Fruit fly (Drosophila melanogaster) whole organism, embryonic: ENCODE measurements around the gene CG32260.

Experiments used
- Atf6 ChIP-seq: fragments of 200-800 bp; sonication (Bioruptor generic); IDR thresholded peaks from 2 replicates; pipeline ENCODE4 v1.3.6; 2022; ENCODE audit warnings: missing biosample characterization, missing genetic modification characterization
- B-H1 ChIP-seq: fragments of 200-800 bp; sonication (Bioruptor generic); IDR thresholded peaks from 3 replicates; pipeline ENCODE4 v1.3.6; 2022; ENCODE audit warnings: missing biosample characterization, missing genetic modification characterization
- CG10431 ChIP-seq: fragments of 200-800 bp; sonication (Bioruptor generic); optimal IDR thresholded peaks from 3 replicates; lab custom pipeline; 2018; ENCODE audit warnings: missing biosample characterization, mild to moderate bottlenecking, missing genetic modification characterization
- CG11085 ChIP-seq: fragments of 200-800 bp; sonication (Bioruptor generic); IDR thresholded peaks from 2 replicates; pipeline ENCODE4 v1.3.6; 2022; ENCODE audit warnings: missing biosample characterization, missing genetic modification characterization
- CG13894 ChIP-seq: fragments of 200-800 bp; sonication (Bioruptor generic); optimal IDR thresholded peaks from 3 replicates; lab custom pipeline; 2018; ENCODE audit warnings: missing biosample characterization, mild to moderate bottlenecking, missing genetic modification characterization, moderate library complexity
- CG15514 ChIP-seq: fragments of 200-800 bp; sonication (Bioruptor generic); optimal IDR thresholded peaks from 3 replicates; lab custom pipeline; 2017; ENCODE audit warnings: missing biosample characterization, missing genetic modification characterization, mild to moderate bottlenecking, moderate library complexity, missing genetic modification reagents
- CG15601 ChIP-seq: fragments of 200-800 bp; sonication (Bioruptor generic); optimal IDR thresholded peaks from 3 replicates; lab custom pipeline; 2019; ENCODE audit warnings: missing biosample characterization, mild to moderate bottlenecking, missing genetic modification characterization, moderate library complexity
- CG1602 ChIP-seq: fragments of 200-800 bp; sonication (Bioruptor generic); optimal IDR thresholded peaks from 3 replicates; lab custom pipeline; 2016; ENCODE audit warnings: missing biosample characterization, missing genetic modification characterization
- CG1603 ChIP-seq: fragments of 200-800 bp; sonication (Bioruptor generic); optimal IDR thresholded peaks from 2 replicates; lab custom pipeline; 2019; ENCODE audit warnings: missing biosample characterization, mild to moderate bottlenecking, missing genetic modification characterization, moderate library complexity
- CG16779 ChIP-seq: fragments of 200-800 bp; sonication (Bioruptor generic); IDR thresholded peaks from 2 replicates; pipeline ENCODE4 v1.3.6; 2022; ENCODE audit warnings: missing biosample characterization, missing genetic modification characterization
- CG17328 ChIP-seq: fragments of 200-800 bp; sonication (Bioruptor generic); IDR thresholded peaks from 2 replicates; pipeline ENCODE4 v1.3.6; 2022; ENCODE audit warnings: missing biosample characterization, missing genetic modification characterization
- CG17612 ChIP-seq: fragments of 200-800 bp; sonication (Bioruptor generic); IDR thresholded peaks from 2 replicates; pipeline ENCODE4 v1.3.6; 2022; ENCODE audit warnings: missing biosample characterization, missing genetic modification characterization
- CG18011 ChIP-seq: fragments of 200-800 bp; sonication (Bioruptor generic); optimal IDR thresholded peaks from 2 replicates; lab custom pipeline; 2017; ENCODE audit warnings: missing biosample characterization, missing genetic modification characterization, mild to moderate bottlenecking, moderate library complexity, missing genotype
- CG18764 ChIP-seq: fragments of 200-800 bp; sonication (Bioruptor generic); optimal IDR thresholded peaks from 3 replicates; lab custom pipeline; 2016; ENCODE audit warnings: missing biosample characterization, missing genetic modification characterization
- CG2129 ChIP-seq: fragments of 200-800 bp; sonication (Bioruptor generic); IDR thresholded peaks from 2 replicates; pipeline ENCODE4 v1.3.6; 2022; ENCODE audit warnings: missing biosample characterization, missing genetic modification characterization; ENCODE audit not compliant: partially characterized antibody
- CG2678 ChIP-seq: fragments of 200-800 bp; sonication (Bioruptor generic); optimal IDR thresholded peaks from 3 replicates; lab custom pipeline; 2019; ENCODE audit warnings: missing biosample characterization, mild to moderate bottlenecking, missing genetic modification characterization, moderate library complexity
- CG3726 ChIP-seq: fragments of 200-800 bp; sonication (Bioruptor generic); IDR thresholded peaks from 3 replicates; pipeline ENCODE4, ENCODE4 v1.3.6; 2022; ENCODE audit warnings: missing biosample characterization, missing genetic modification characterization
- CG3838 ChIP-seq: fragments of 200-800 bp; sonication (Bioruptor generic); optimal IDR thresholded peaks from 3 replicates; lab custom pipeline; 2016; ENCODE audit warnings: missing biosample characterization, missing genetic modification characterization
- CG4328 ChIP-seq: fragments of 200-800 bp; sonication (Bioruptor generic); optimal IDR thresholded peaks from 3 replicates; lab custom pipeline; 2017; ENCODE audit warnings: missing biosample characterization, missing genetic modification reagents, missing genetic modification characterization
- CG4360 ChIP-seq: fragments of 200-800 bp; sonication (Bioruptor generic); IDR thresholded peaks from 2 replicates; pipeline ENCODE4 v1.3.6; 2022; ENCODE audit warnings: missing biosample characterization, missing genetic modification characterization
- CG5180 ChIP-seq: fragments of 200-800 bp; sonication (Bioruptor generic); optimal IDR thresholded peaks from 3 replicates; lab custom pipeline; 2017; ENCODE audit warnings: missing biosample characterization, missing genetic modification characterization, mild to moderate bottlenecking, moderate library complexity, missing genetic modification reagents
- CG8478 ChIP-seq: fragments of >200 bp; optimal IDR thresholded peaks from 2 replicates; lab custom pipeline; 2018
- Chrac-16 ChIP-seq: fragments of 200-800 bp; sonication (Bioruptor generic); optimal IDR thresholded peaks from 3 replicates; lab custom pipeline; 2016; ENCODE audit warnings: missing biosample characterization, missing genetic modification characterization
- D ChIP-seq, 2 experiments: fragments of 200-800 bp in 1 of 2; fragments of >200 bp in 1 of 2; sonication (Bioruptor generic) in 1 of 2; optimal IDR thresholded peaks; 2 replicates in 1 of 2; 3 replicates in 1 of 2; lab custom pipeline; 2017; ENCODE audit warnings: mild to moderate bottlenecking in 1 of 2, missing biosample characterization in 1 of 2, missing genetic modification characterization in 1 of 2, missing genetic modification reagents in 1 of 2
- Dll ChIP-seq: fragments of 200-800 bp; sonication (Bioruptor generic); IDR thresholded peaks from 4 replicates; pipeline ENCODE4 v1.3.6; 2022; ENCODE audit warnings: missing biosample characterization, missing genetic modification characterization; ENCODE audit not compliant: partially characterized antibody
- Dp ChIP-seq: fragments of 200-800 bp; sonication (Bioruptor generic); optimal IDR thresholded peaks from 2 replicates; lab custom pipeline; 2018; ENCODE audit warnings: missing biosample characterization, mild to moderate bottlenecking, missing genetic modification characterization, moderate library complexity
- Ets97D ChIP-seq: fragments of 200-800 bp; sonication (Bioruptor generic); optimal IDR thresholded peaks from 3 replicates; lab custom pipeline; 2016; ENCODE audit warnings: missing biosample characterization, missing genetic modification characterization
- HLH4C ChIP-seq: fragments of 200-800 bp; sonication (Bioruptor generic); IDR thresholded peaks from 3 replicates; pipeline ENCODE4 v1.3.6; 2022; ENCODE audit warnings: missing biosample characterization, missing genetic modification characterization; ENCODE audit not compliant: partially characterized antibody
- Mad ChIP-seq: fragments of 200-800 bp; sonication (Bioruptor generic); optimal IDR thresholded peaks from 2 replicates; lab custom pipeline; 2016; ENCODE audit warnings: missing biosample characterization, missing genetic modification characterization
- Med ChIP-seq: fragments of 200-800 bp; sonication (Bioruptor generic); peaks from one replicate; lab custom pipeline; 2016; ENCODE audit warnings: missing biosample characterization, missing genetic modification characterization, mild to moderate bottlenecking, inconsistent platforms, moderate library complexity
- Meics ChIP-seq: fragments of 200-800 bp; sonication (Bioruptor generic); optimal IDR thresholded peaks from 2 replicates; lab custom pipeline; 2017; ENCODE audit warnings: missing biosample characterization, mild to moderate bottlenecking, missing genetic modification characterization
- Optix ChIP-seq: fragments of 200-800 bp; sonication (Bioruptor generic); IDR thresholded peaks from 3 replicates; pipeline ENCODE4 v1.3.6; 2022; ENCODE audit warnings: missing biosample characterization, missing genetic modification characterization
- ac ChIP-seq: fragments of 200-800 bp; sonication (Bioruptor generic); optimal IDR thresholded peaks from 3 replicates; lab custom pipeline; 2017; ENCODE audit warnings: missing biosample characterization, mild to moderate bottlenecking, missing genetic modification characterization
- amos ChIP-seq: fragments of 200-800 bp; sonication (Bioruptor generic); IDR thresholded peaks from 2 replicates; pipeline ENCODE4 v1.3.6; 2022; ENCODE audit warnings: missing biosample characterization, missing genetic modification characterization; ENCODE audit not compliant: partially characterized antibody
- ara ChIP-seq: fragments of 200-800 bp; sonication (Bioruptor generic); IDR thresholded peaks from 2 replicates; pipeline ENCODE4 v1.3.6; 2022; ENCODE audit warnings: missing biosample characterization, missing genetic modification characterization
- ash1 ChIP-seq: fragments of 200-800 bp; sonication (Bioruptor generic); optimal IDR thresholded peaks from 2 replicates; lab custom pipeline; 2018; ENCODE audit warnings: missing biosample characterization, mild to moderate bottlenecking, missing genetic modification characterization
- crol ChIP-seq: fragments of 200-800 bp; sonication (Bioruptor generic); IDR thresholded peaks from 2 replicates; pipeline ENCODE4 v1.3.6; 2022; ENCODE audit warnings: missing biosample characterization, missing genetic modification characterization
- ewg ChIP-seq: fragments of 200-800 bp; sonication (Bioruptor generic); optimal IDR thresholded peaks from 3 replicates; lab custom pipeline; 2017; ENCODE audit warnings: mild to moderate bottlenecking, missing biosample characterization, missing genetic modification reagents, missing genetic modification characterization
- fu2 ChIP-seq: fragments of 200-800 bp; sonication (Bioruptor generic); optimal IDR thresholded peaks from 2 replicates; lab custom pipeline; 2016; ENCODE audit warnings: missing biosample characterization, missing genetic modification characterization
- her ChIP-seq: fragments of 200-800 bp; sonication (Bioruptor generic); optimal IDR thresholded peaks from 2 replicates; lab custom pipeline; 2016; ENCODE audit warnings: missing biosample characterization, missing genetic modification characterization
- mld ChIP-seq: fragments of 200-800 bp; sonication (Bioruptor generic); IDR thresholded peaks from 3 replicates; pipeline ENCODE4 v1.3.6; 2022; ENCODE audit warnings: missing biosample characterization, missing genetic modification characterization; ENCODE audit not compliant: partially characterized antibody
- salm ChIP-seq: fragments of 200-800 bp; sonication (Bioruptor generic); optimal IDR thresholded peaks from 2 replicates; lab custom pipeline; 2018; ENCODE audit warnings: missing biosample characterization, mild to moderate bottlenecking, missing genetic modification characterization
- sens ChIP-seq: fragments of 200-800 bp; sonication (Bioruptor generic); peaks from one replicate; lab custom pipeline; 2016; ENCODE audit warnings: missing biosample characterization, missing genetic modification characterization
- slou ChIP-seq: fragments of 200-800 bp; sonication (Bioruptor generic); optimal IDR thresholded peaks from 3 replicates; lab custom pipeline; 2016; ENCODE audit warnings: missing biosample characterization, missing genetic modification characterization
- tio ChIP-seq: fragments of 200-800 bp; sonication (Bioruptor generic); optimal IDR thresholded peaks from 2 replicates; lab custom pipeline; 2017; ENCODE audit warnings: missing biosample characterization, missing genetic modification characterization, inconsistent platforms
- unc-4 ChIP-seq: fragments of 200-800 bp; sonication (Bioruptor generic); IDR thresholded peaks from 2 replicates; pipeline ENCODE4 v1.3.6; 2022; ENCODE audit warnings: missing biosample characterization, missing genetic modification characterization; ENCODE audit not compliant: partially characterized antibody
- zfh1 ChIP-seq: fragments of 200-800 bp; sonication (Bioruptor generic); IDR thresholded peaks from 3 replicates; pipeline ENCODE4 v1.3.6; 2022; ENCODE audit warnings: missing biosample characterization, missing genetic modification characterization
- zfh2 ChIP-seq: fragments of 200-800 bp; sonication (Bioruptor generic); optimal IDR thresholded peaks from 2 replicates; lab custom pipeline; 2016; ENCODE audit warnings: missing biosample characterization, missing genetic modification characterization

Gene CG32260

dm6 chr3L:4133724-4134678 is 8.2 kb upstream of the CG32260 start, which contains the start of gene ens (continued):
- no peak for TF ChIP-seq CG2678 (tag; lab: Kevin White, UChicago)
- no peak for TF ChIP-seq Meics (GFP tag; lab: Kevin White, UChicago)
- TF ChIP-seq CG18764: no peak
- TF ChIP-seq HLH4C (GFP tag; lab: Robert Waterston, UW): no peak
- no peak for TF ChIP-seq Mad (GFP tag; lab: Kevin White, UChicago)
- peak; percentile 44 for TF ChIP-seq CG15514 (GFP tag; lab: Kevin White, UChicago)
- TF ChIP-seq CG11085 (GFP tag; lab: Robert Waterston, UW): no peak
- TF ChIP-seq mld (GFP tag; lab: Robert Waterston, UW): no peak
- TF ChIP-seq Ets97D (GFP tag; lab: Kevin White, UChicago): peak; percentile 28
- no peak for TF ChIP-seq fu2 (GFP tag; lab: Kevin White, UChicago)
- TF ChIP-seq sens (GFP tag; lab: Kevin White, UChicago): peak; percentile 82
- peak; percentile 9 for TF ChIP-seq ac (GFP tag; lab: Kevin White, UChicago)
- no peak for TF ChIP-seq CG5180 (GFP tag; lab: Kevin White, UChicago)
- TF ChIP-seq CG18011 (GFP tag; lab: Kevin White, UChicago): no peak
- TF ChIP-seq zfh2 (GFP tag; lab: Kevin White, UChicago): no peak
- TF ChIP-seq CG10431 (GFP tag; lab: Kevin White, UChicago): peak; percentile 45
- TF ChIP-seq CG17612 (GFP tag; lab: Robert Waterston, UW): no peak
- no peak for TF ChIP-seq CG17328 (GFP tag; lab: Robert Waterston, UW)
- no peak for TF ChIP-seq Optix
- TF ChIP-seq Chrac-16 (GFP tag; lab: Kevin White, UChicago): no peak
- 0 out of 2 replicates have a peak, but pooled peaks have one; percentile 13 for TF ChIP-seq unc-4 (GFP tag; lab: Robert Waterston, UW)
- TF ChIP-seq CG2129 (GFP tag; lab: Robert Waterston, UW): no peak
- no peak for TF ChIP-seq CG3726
- TF ChIP-seq CG16779 (GFP tag; lab: Robert Waterston, UW): no peak
- no peak for TF ChIP-seq ash1
- no peak for TF ChIP-seq slou (GFP tag; lab: Kevin White, UChicago)
- TF ChIP-seq Dp (GFP tag; lab: Kevin White, UChicago): peak; percentile 48
- no peak for TF ChIP-seq CG1603 (tag; lab: Kevin White, UChicago)
- no peak for TF ChIP-seq her
- TF ChIP-seq CG15601 (tag; lab: Kevin White, UChicago): no peak
- no peak for TF ChIP-seq CG1602 (GFP tag; lab: Kevin White, UChicago)
- TF ChIP-seq CG3838 (GFP tag; lab: Kevin White, UChicago): no peak
- no peak for TF ChIP-seq ara (GFP tag; lab: Robert Waterston, UW)
- TF ChIP-seq D (optimal IDR thresholded peaks at IDR 0.05; lab: Kevin White, UChicago): no peak
- no peak for TF ChIP-seq D (GFP tag; optimal IDR thresholded peaks at IDR 0.05; lab: Kevin White, UChicago)
- peak; percentile 64 for TF ChIP-seq Med (GFP tag; lab: Kevin White, UChicago)
- TF ChIP-seq tio (GFP tag; lab: Kevin White, UChicago): no peak
- no peak for TF ChIP-seq CG4328 (GFP tag; lab: Kevin White, UChicago)
- TF ChIP-seq crol (GFP tag; lab: Robert Waterston, UW): peak; percentile 77
- no peak for TF ChIP-seq CG8478 (lab: Kevin White, UChicago)
- peak; percentile 24 for TF ChIP-seq salm (tag; lab: Kevin White, UChicago)
- TF ChIP-seq B-H1 (GFP tag; lab: Robert Waterston, UW): no peak
- TF ChIP-seq amos (GFP tag; lab: Robert Waterston, UW): no peak
- no peak for TF ChIP-seq CG4360 (GFP tag; lab: Robert Waterston, UW)
- 0 out of 3 replicates have a peak, but pooled peaks have one; percentile 24 for TF ChIP-seq zfh1 (GFP tag; lab: Robert Waterston, UW)
- TF ChIP-seq ewg (GFP tag; lab: Kevin White, UChicago): peak; percentile 15
- no peak for TF ChIP-seq Atf6 (GFP tag; lab: Robert Waterston, UW)
- TF ChIP-seq Dll: no peak
- TF ChIP-seq CG13894: peak; percentile 79
